Worm (Caenorhabditis elegans) whole organism, L4 larva: ENCODE data around the gene C17A2.4.

Experiments used
- F10B5.3 ChIP-seq: sonication (generic microtip); optimal IDR thresholded peaks from 2 replicates; lab custom pipeline; 2016; ENCODE audit warnings: mild to moderate bottlenecking, missing genetic modification characterization, missing compliant biosample characterization
- daf-8 ChIP-seq: fragments of 200-800 bp; sonication (Bioruptor generic); IDR thresholded peaks from 2 replicates; pipeline ENCODE4 v1.3.6; 2022; ENCODE audit warnings: missing genetic modification characterization, missing compliant biosample characterization
- lsy-2 ChIP-seq, 2 experiments: fragments of 150-350 bp in 1 of 2; sonication (generic microtip) in 1 of 2; optimal IDR thresholded peaks; 2 replicates each; lab custom pipeline; 2014 to 2017; ENCODE audit warnings: missing biosample characterization in 2 of 2, missing genetic modification characterization in 2 of 2
- mdl-1 ChIP-seq, 2 experiments: fragments of 150-350 bp in 1 of 2; sonication (generic microtip) in 1 of 2; optimal IDR thresholded peaks; 2 replicates each; lab custom pipeline; 2014 to 2017; ENCODE audit warnings: missing biosample characterization in 2 of 2, missing genetic modification characterization in 2 of 2
- rbr-2 ChIP-seq: sonication (generic microtip); optimal IDR thresholded peaks from 2 replicates; lab custom pipeline; 2016; ENCODE audit warnings: missing genotype, missing genetic modification characterization, missing compliant biosample characterization
- saeg-2 ChIP-seq: fragments of 200-800 bp; sonication (Bioruptor generic); IDR thresholded peaks from 2 replicates; pipeline ENCODE4 v1.3.6; 2022; ENCODE audit warnings: missing genetic modification reagents, missing genetic modification characterization, missing compliant biosample characterization
- zfp-2 ChIP-seq: sonication (generic microtip); optimal IDR thresholded peaks from 2 replicates; lab custom pipeline; 2016; ENCODE audit warnings: mild to moderate bottlenecking, missing genetic modification characterization, missing compliant biosample characterization

The C17A2.4 gene

DNA sequence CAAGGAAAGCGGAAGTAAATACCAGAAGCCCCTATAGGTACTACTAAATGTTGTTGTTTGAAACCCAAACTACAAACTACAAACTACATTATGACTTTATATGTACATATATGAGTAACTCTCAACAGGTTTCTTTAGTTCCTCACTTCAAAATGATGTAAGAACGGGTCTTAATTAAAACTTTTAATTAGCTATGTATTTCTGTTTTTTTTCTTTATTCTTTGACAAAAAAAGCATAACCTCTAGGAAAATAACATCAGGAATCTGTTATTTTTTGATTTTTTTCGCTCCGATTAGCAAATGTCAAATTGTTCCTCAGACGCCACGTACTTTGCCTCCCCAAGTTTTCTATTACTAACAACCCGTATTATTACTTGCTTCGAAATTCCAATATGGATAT, 38.7 kb downstream of the C17A2.4 start, which contains the start of gene srh-250:
srh-250 (plus strand) TSS at position 301 of the 400 bp plus-strand sequence.
- TF ChIP-seq daf-8 (GFP tag; lab: Robert Waterston, UW) (no peak), F10B5.3 (tag; lab: Kevin White, UChicago) (no peak), rbr-2 (tag; lab: Kevin White, UChicago) (no peak), zfp-2 (tag; lab: Kevin White, UChicago) (no peak)
- TF ChIP-seq, all 104 proteins: peak for 0

DNA sequence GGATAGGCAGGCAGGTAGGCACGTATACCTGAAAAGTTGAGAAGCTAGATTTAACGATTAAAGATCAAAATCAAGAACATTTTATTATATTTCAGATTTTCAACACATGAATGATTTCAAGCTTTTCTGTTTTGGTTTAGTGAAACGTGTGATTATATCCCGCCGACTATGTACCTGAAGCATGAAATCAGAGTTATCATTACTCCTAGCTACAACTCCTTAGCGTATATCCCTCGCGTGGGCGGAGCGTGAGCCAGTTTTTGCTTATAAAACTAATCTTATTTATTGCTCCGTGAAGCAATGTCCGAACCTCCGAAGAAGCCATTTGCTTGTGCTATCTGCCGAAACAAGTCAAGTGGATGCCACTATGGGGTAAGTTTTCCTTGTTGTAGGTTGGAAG, 40.3 kb downstream of the C17A2.4 start, which contains the start of gene nhr-166:
nhr-166 (plus strand) TSS at position 301 of the 400 bp plus-strand sequence.
- TF ChIP-seq lsy-2 (tag; optimal IDR thresholded peaks at IDR 0.05; lab: Kevin White, UChicago) = no peak
- no peak for TF ChIP-seq mdl-1 (tag; optimal IDR thresholded peaks at IDR 0.05; lab: Kevin White, UChicago)
- TF ChIP-seq saeg-2 (GFP tag; lab: Robert Waterston, UW) = no peak
